Worm (Caenorhabditis elegans) whole organism, L3 larva: Measurements from ENCODE around the gene pat-9.

Experiments
- R02D3.7 ChIP-seq: fragments of 150-350 bp; optimal IDR thresholded peaks from 2 replicates; lab custom pipeline; 2014; ENCODE audit warnings: missing biosample characterization, missing genetic modification characterization
- ceh-9 ChIP-seq: sonication (generic microtip); optimal IDR thresholded peaks from 2 replicates; lab custom pipeline; 2018; ENCODE audit warnings: missing biosample characterization, missing genetic modification characterization
- nhr-28 ChIP-seq: fragments of 150-350 bp; optimal IDR thresholded peaks from 2 replicates; lab custom pipeline; 2014; ENCODE audit warnings: missing biosample characterization, missing genetic modification characterization
- nhr-77 ChIP-seq: fragments of 150-350 bp; optimal IDR thresholded peaks from 2 replicates; lab custom pipeline; 2014; ENCODE audit warnings: missing biosample characterization, missing genetic modification characterization

DNA sequence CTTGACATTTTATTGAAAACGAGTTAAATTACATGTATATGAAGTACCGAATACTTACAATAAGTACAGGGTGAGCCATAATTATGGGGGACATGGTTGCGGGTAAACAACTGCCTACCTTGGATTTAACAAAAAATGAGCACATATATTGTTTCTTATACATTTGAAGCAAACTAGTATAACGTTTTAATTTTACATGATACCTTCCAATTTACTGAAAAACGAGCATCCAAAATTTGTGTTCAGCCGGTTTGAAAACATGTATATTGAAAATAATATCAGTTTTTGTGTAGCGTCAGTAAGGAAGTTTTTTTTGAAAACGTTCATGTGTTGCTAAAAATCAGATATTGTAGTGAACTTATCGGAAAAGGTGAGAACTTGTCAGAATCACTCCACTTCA lies 45.9 kb upstream of the pat-9 start:
- TF ChIP-seq nhr-77 (tag; lab: Kevin White, UChicago) (no peak), ceh-9 (tag; lab: Kevin White, UChicago) (no peak), nhr-28 (tag; lab: Kevin White, UChicago) (no peak), R02D3.7 (tag; lab: Kevin White, UChicago) (no peak)
